Worm (Caenorhabditis elegans) whole organism, L1 larva: ENCODE results near the gene mpdu-1.

Experiments
- ama-1 ChIP-seq: fragments of 150-350 bp; optimal IDR thresholded peaks from 2 replicates; lab custom pipeline; 2014
- ceh-82 ChIP-seq, 3 experiments: fragments of 150-350 bp in 1 of 3; sonication (generic microtip) in 2 of 3; optimal IDR thresholded peaks; 2 replicates each; lab custom pipeline; 2014 to 2017; ENCODE audit warnings: missing biosample characterization in 3 of 3, missing genetic modification characterization in 3 of 3
- egl-27 ChIP-seq, 2 experiments: fragments of 150-350 bp in 1 of 2; sonication (generic microtip); optimal IDR thresholded peaks; 3 replicates each; lab custom pipeline; 2017 to 2018; ENCODE audit warnings: missing biosample characterization in 2 of 2, missing genetic modification characterization in 2 of 2, missing genetic modification reagents in 2 of 2
- elt-3 ChIP-seq, 6 experiments: fragments of 150-350 bp in 1 of 6; sonication (generic microtip); optimal IDR thresholded peaks; 2 replicates each; lab custom pipeline; 2017 to 2018; ENCODE audit warnings: missing biosample characterization in 6 of 6, missing genetic modification characterization in 6 of 6, inconsistent platforms in 1 of 6
- hlh-4 ChIP-seq: sonication (generic microtip); optimal IDR thresholded peaks from 2 replicates; lab custom pipeline; 2016; ENCODE audit warnings: mild to moderate bottlenecking, missing genetic modification characterization, missing compliant biosample characterization
- nhr-76 ChIP-seq: sonication (generic microtip); optimal IDR thresholded peaks from 2 replicates; lab custom pipeline; 2017; ENCODE audit warnings: missing biosample characterization, missing genetic modification characterization
- snpc-4 ChIP-seq: fragments of 150-350 bp; optimal IDR thresholded peaks from 2 replicates; lab custom pipeline; 2014; ENCODE audit warnings: missing biosample characterization, missing genetic modification characterization
- xbp-1 ChIP-seq: sonication (generic microtip); optimal IDR thresholded peaks from 2 replicates; lab custom pipeline; 2016; ENCODE audit warnings: missing genetic modification characterization, missing compliant biosample characterization

- TF ChIP-seq ceh-82 (tag; optimal IDR thresholded peaks at IDR 0.05; lab: Kevin White, UChicago) (no peak), egl-27 (tag; optimal IDR thresholded peaks at IDR 0.05; lab: Kevin White, UChicago) (no peak), elt-3 (tag; optimal IDR thresholded peaks at IDR 0.05; lab: Kevin White, UChicago) (peak; percentile 34 to 90 (median 74)), hlh-4 (tag; lab: Kevin White, UChicago) (no peak), ama-1 (lab: Kevin White, UChicago) (no peak), snpc-4 (tag; lab: Kevin White, UChicago) (no peak), nhr-76 (tag; lab: Kevin White, UChicago) (no peak), xbp-1 (tag; lab: Kevin White, UChicago) (no peak)
These were observed 42.3 kb upstream of the mpdu-1 start for ce11 chrV:8401267-8401666.
